Worm (Caenorhabditis elegans) whole organism, L1 larva: ENCODE measurements around the gene tag-342.
A peak's percentile ranks its signal among the peaks of the same experiment; 100 is the strongest.

Source experiments
- C04F5.9 ChIP-seq: sonication (generic microtip); optimal IDR thresholded peaks from 2 replicates; lab custom pipeline; 2016; ENCODE audit warnings: missing genetic modification characterization, missing compliant biosample characterization
- Y116A8C.19 ChIP-seq: sonication (generic microtip); optimal IDR thresholded peaks from 2 replicates; lab custom pipeline; 2016; ENCODE audit warnings: missing compliant biosample characterization, missing genetic modification characterization, borderline replicate concordance
- aha-1 ChIP-seq: fragments of 150-350 bp; optimal IDR thresholded peaks from 2 replicates; lab custom pipeline; 2014; ENCODE audit warnings: missing biosample characterization, missing genetic modification characterization
- alr-1 ChIP-seq: fragments of 200-800 bp; sonication (Bioruptor generic); optimal IDR thresholded peaks from 2 replicates; lab custom pipeline; 2018; ENCODE audit warnings: borderline replicate concordance, mild to moderate bottlenecking, missing genetic modification characterization, missing compliant biosample characterization
- aly-2 ChIP-seq: fragments of 150-350 bp; optimal IDR thresholded peaks from 2 replicates; lab custom pipeline; 2014; ENCODE audit warnings: missing biosample characterization, missing genetic modification characterization
- blmp-1 ChIP-seq: fragments of 150-350 bp; optimal IDR thresholded peaks from 2 replicates; lab custom pipeline; 2014; ENCODE audit warnings: missing biosample characterization, missing genetic modification characterization
- ceh-63 ChIP-seq: fragments of 200-800 bp; sonication (Bioruptor generic); optimal IDR thresholded peaks from 2 replicates; lab custom pipeline; 2018; ENCODE audit warnings: mild to moderate bottlenecking, missing genetic modification characterization, missing compliant biosample characterization
- ceh-90 ChIP-seq: sonication (generic microtip); optimal IDR thresholded peaks from 2 replicates; lab custom pipeline; 2016; ENCODE audit warnings: missing genetic modification characterization, missing compliant biosample characterization
- ces-1 ChIP-seq: fragments of 150-350 bp; optimal IDR thresholded peaks from 2 replicates; lab custom pipeline; 2014; ENCODE audit warnings: missing biosample characterization, missing genetic modification reagents, missing genetic modification characterization
- dsc-1 ChIP-seq: sonication (generic microtip); optimal IDR thresholded peaks from 2 replicates; lab custom pipeline; 2016; ENCODE audit warnings: mild to moderate bottlenecking, missing genetic modification characterization, missing compliant biosample characterization
- efl-1 ChIP-seq, 4 experiments: fragments of 150-350 bp; optimal IDR thresholded peaks in 3 of 4; peaks in 1 of 4; 1 replicate in 1 of 4; 2 replicates in 3 of 4; lab custom pipeline; 2014; ENCODE audit warnings: missing biosample characterization in 2 of 4, missing genetic modification characterization in 2 of 4, missing genetic modification reagents in 2 of 4
- efl-3 ChIP-seq: fragments of 200-800 bp; sonication (Bioruptor generic); optimal IDR thresholded peaks from 2 replicates; lab custom pipeline; 2018; ENCODE audit warnings: mild to moderate bottlenecking, missing genetic modification characterization, missing compliant biosample characterization
- egl-13 ChIP-seq: sonication (generic microtip); optimal IDR thresholded peaks from 2 replicates; lab custom pipeline; 2016; ENCODE audit warnings: missing genotype, missing genetic modification reagents, missing genetic modification characterization, missing compliant biosample characterization
- egl-27 ChIP-seq, 2 experiments: fragments of 150-350 bp in 1 of 2; sonication (generic microtip); optimal IDR thresholded peaks; 3 replicates each; lab custom pipeline; 2017 to 2018; ENCODE audit warnings: missing biosample characterization in 2 of 2, missing genetic modification characterization in 2 of 2, missing genetic modification reagents in 2 of 2
- ets-5 ChIP-seq: fragments of 200-800 bp; sonication (Bioruptor generic); IDR thresholded peaks from 2 replicates; pipeline ENCODE4 v1.3.6; 2022; ENCODE audit warnings: missing genetic modification characterization, missing compliant biosample characterization
- fkh-10 ChIP-seq: sonication (generic microtip); optimal IDR thresholded peaks from 2 replicates; lab custom pipeline; 2017; ENCODE audit warnings: missing biosample characterization, missing genetic modification reagents, missing genetic modification characterization
- fkh-4 ChIP-seq: sonication (generic microtip); optimal IDR thresholded peaks from 2 replicates; lab custom pipeline; 2016; ENCODE audit warnings: missing compliant biosample characterization, missing genetic modification characterization, borderline replicate concordance
- fos-1 ChIP-seq: fragments of 150-350 bp; optimal IDR thresholded peaks from 2 replicates; lab custom pipeline; 2014; ENCODE audit warnings: missing biosample characterization, missing genetic modification characterization
- hlh-4 ChIP-seq: sonication (generic microtip); optimal IDR thresholded peaks from 2 replicates; lab custom pipeline; 2016; ENCODE audit warnings: mild to moderate bottlenecking, missing genetic modification characterization, missing compliant biosample characterization
- irx-1 ChIP-seq: sonication (generic microtip); optimal IDR thresholded peaks from 2 replicates; lab custom pipeline; 2016; ENCODE audit warnings: missing genetic modification characterization, missing compliant biosample characterization
- jun-1 ChIP-seq: fragments of 150-350 bp; optimal IDR thresholded peaks from 2 replicates; lab custom pipeline; 2014; ENCODE audit warnings: missing biosample characterization, missing genetic modification reagents, missing genetic modification characterization
- lin-13 ChIP-seq: fragments of 150-350 bp; optimal IDR thresholded peaks from 2 replicates; lab custom pipeline; 2014; ENCODE audit warnings: missing biosample characterization, missing genetic modification reagents, missing genetic modification characterization
- lin-35 ChIP-seq, 2 experiments: fragments of 150-350 bp; optimal IDR thresholded peaks; 2 replicates each; lab custom pipeline; 2014; ENCODE audit warnings: missing biosample characterization in 2 of 2, missing genetic modification characterization in 2 of 2, missing genetic modification reagents in 2 of 2
- lir-3 ChIP-seq: sonication (generic microtip); optimal IDR thresholded peaks from 2 replicates; lab custom pipeline; 2016; ENCODE audit warnings: mild to moderate bottlenecking, missing genetic modification characterization, moderate library complexity, missing compliant biosample characterization; ENCODE audit not compliant: poor library complexity
- mdl-1 ChIP-seq, 2 experiments: fragments of 150-350 bp; optimal IDR thresholded peaks; 2 replicates each; lab custom pipeline; 2014 to 2017; ENCODE audit warnings: missing biosample characterization in 2 of 2, missing genetic modification characterization in 2 of 2, inconsistent platforms in 1 of 2
- mef-2 ChIP-seq: fragments of 150-350 bp; optimal IDR thresholded peaks from 2 replicates; lab custom pipeline; 2014; ENCODE audit warnings: missing biosample characterization, missing genetic modification characterization
- mep-1 ChIP-seq: fragments of 150-350 bp; optimal IDR thresholded peaks from 2 replicates; lab custom pipeline; 2014; ENCODE audit warnings: missing biosample characterization, missing genetic modification characterization
- nhr-12 ChIP-seq: sonication (generic microtip); optimal IDR thresholded peaks from 2 replicates; lab custom pipeline; 2017; ENCODE audit warnings: missing biosample characterization, missing genetic modification characterization
- nhr-19 ChIP-seq: fragments of 200-800 bp; sonication (Bioruptor generic); conservative IDR thresholded peaks from 2 replicates; pipeline ENCODE4 v1.3.6; 2022; ENCODE audit warnings: missing genetic modification characterization, missing compliant biosample characterization
- nhr-20 ChIP-seq: sonication (generic microtip); optimal IDR thresholded peaks from 2 replicates; lab custom pipeline; 2016; ENCODE audit warnings: mild to moderate bottlenecking, missing genetic modification characterization, missing compliant biosample characterization
- nhr-47 ChIP-seq: sonication (generic microtip); optimal IDR thresholded peaks from 2 replicates; lab custom pipeline; 2016; ENCODE audit warnings: mild to moderate bottlenecking, missing genetic modification characterization, moderate library complexity, missing compliant biosample characterization
- nhr-76 ChIP-seq: sonication (generic microtip); optimal IDR thresholded peaks from 2 replicates; lab custom pipeline; 2017; ENCODE audit warnings: missing biosample characterization, missing genetic modification characterization
- nhr-77 ChIP-seq: fragments of 150-350 bp; optimal IDR thresholded peaks from 2 replicates; lab custom pipeline; 2014; ENCODE audit warnings: missing biosample characterization, missing genetic modification characterization
- nhr-85 ChIP-seq: sonication (generic microtip); peaks from one replicate; lab custom pipeline; 2016; ENCODE audit warnings: missing genetic modification characterization, inconsistent platforms, missing compliant biosample characterization
- nhr-90 ChIP-seq: sonication (generic microtip); optimal IDR thresholded peaks from 2 replicates; lab custom pipeline; 2016; ENCODE audit warnings: mild to moderate bottlenecking, missing genetic modification characterization, missing compliant biosample characterization; ENCODE audit not compliant: poor library complexity
- pax-3 ChIP-seq: fragments of 200-800 bp; sonication (Bioruptor generic); optimal IDR thresholded peaks from 2 replicates; lab custom pipeline; 2018; ENCODE audit warnings: mild to moderate bottlenecking, missing genetic modification characterization, moderate library complexity, missing compliant biosample characterization
- rnt-1 ChIP-seq: sonication (generic microtip); optimal IDR thresholded peaks from 2 replicates; lab custom pipeline; 2016; ENCODE audit warnings: mild to moderate bottlenecking, missing genetic modification characterization, moderate library complexity, missing compliant biosample characterization
- snpc-4 ChIP-seq: fragments of 150-350 bp; optimal IDR thresholded peaks from 2 replicates; lab custom pipeline; 2014; ENCODE audit warnings: missing biosample characterization, missing genetic modification characterization
- sox-4 ChIP-seq: sonication (generic microtip); optimal IDR thresholded peaks from 2 replicates; lab custom pipeline; 2016; ENCODE audit warnings: missing genetic modification characterization, missing compliant biosample characterization
- sptf-1 ChIP-seq: fragments of 150-350 bp; optimal IDR thresholded peaks from 2 replicates; lab custom pipeline; 2014; ENCODE audit warnings: missing biosample characterization, missing genetic modification characterization
- sup-37 ChIP-seq: fragments of 200-800 bp; sonication (Bioruptor generic); optimal IDR thresholded peaks from 2 replicates; lab custom pipeline; 2018; ENCODE audit warnings: mild to moderate bottlenecking, missing genetic modification characterization, missing compliant biosample characterization
- swsn-7 ChIP-seq: sonication (generic microtip); optimal IDR thresholded peaks from 2 replicates; lab custom pipeline; 2016; ENCODE audit warnings: missing genetic modification characterization, missing compliant biosample characterization
- tbx-2 ChIP-seq: sonication (generic microtip); optimal IDR thresholded peaks from 2 replicates; lab custom pipeline; 2016; ENCODE audit warnings: missing genetic modification characterization, missing compliant biosample characterization
- unc-130 ChIP-seq: fragments of 150-350 bp; optimal IDR thresholded peaks from 2 replicates; lab custom pipeline; 2017; ENCODE audit warnings: missing biosample characterization, missing genetic modification characterization, inconsistent platforms
- unc-62 ChIP-seq: fragments of 150-350 bp; optimal IDR thresholded peaks from 2 replicates; lab custom pipeline; 2014; ENCODE audit warnings: missing biosample characterization, missing genetic modification reagents, missing genetic modification characterization
- unc-86 ChIP-seq: sonication (generic microtip); optimal IDR thresholded peaks from 2 replicates; lab custom pipeline; 2016; ENCODE audit warnings: missing genetic modification characterization, missing compliant biosample characterization
- vab-15 ChIP-seq: sonication (generic microtip); optimal IDR thresholded peaks from 2 replicates; lab custom pipeline; 2017; ENCODE audit warnings: missing genotype, mild to moderate bottlenecking, missing genetic modification characterization, missing compliant biosample characterization
- xbp-1 ChIP-seq: sonication (generic microtip); optimal IDR thresholded peaks from 2 replicates; lab custom pipeline; 2016; ENCODE audit warnings: missing genetic modification characterization, missing compliant biosample characterization
- zag-1 ChIP-seq: fragments of 150-350 bp; optimal IDR thresholded peaks from 2 replicates; lab custom pipeline; 2014; ENCODE audit warnings: missing biosample characterization, missing genetic modification characterization
- zip-4 ChIP-seq: fragments of 200-800 bp; sonication (Bioruptor generic); optimal IDR thresholded peaks from 2 replicates; lab custom pipeline; 2018; ENCODE audit warnings: mild to moderate bottlenecking, missing genetic modification characterization, moderate library complexity, missing compliant biosample characterization
- ztf-11 ChIP-seq, 2 experiments: sonication (generic microtip); optimal IDR thresholded peaks; 2 replicates each; lab custom pipeline; 2016 to 2017; ENCODE audit warnings: missing genetic modification characterization in 2 of 2, missing biosample characterization in 1 of 2, missing compliant biosample characterization in 1 of 2
- ztf-4 ChIP-seq: fragments of 150-350 bp; optimal IDR thresholded peaks from 2 replicates; lab custom pipeline; 2014; ENCODE audit warnings: missing biosample characterization, missing genetic modification characterization

The tag-342 gene

DNA sequence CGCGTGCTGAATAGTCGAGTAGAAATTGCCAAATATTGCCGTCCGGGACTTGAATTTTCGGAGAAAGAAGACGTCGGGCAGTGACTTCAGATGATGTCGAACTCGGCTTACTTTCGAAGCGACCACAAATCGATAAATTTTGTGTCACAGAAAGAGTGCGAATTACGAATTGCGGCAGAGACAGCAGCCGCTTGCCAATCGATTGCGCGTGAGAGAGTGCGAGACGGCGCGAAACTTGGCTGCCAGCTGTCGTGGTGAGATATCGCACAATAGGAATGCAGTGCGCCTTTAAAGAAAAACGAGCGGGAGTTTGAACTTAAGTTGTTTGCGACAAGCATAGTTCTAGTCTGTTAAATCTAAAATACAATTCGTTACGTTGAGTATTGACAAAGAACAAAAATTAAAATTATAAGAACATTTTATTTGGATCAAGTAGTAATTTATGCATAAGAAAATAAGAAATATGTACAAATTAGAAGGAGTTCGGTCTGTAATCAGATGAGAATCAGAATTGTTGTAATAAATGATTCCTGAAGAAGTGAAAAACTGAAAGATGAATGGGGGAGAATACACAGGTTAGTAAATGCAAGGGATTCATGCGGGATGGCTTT lies 24.4 kb upstream of the tag-342 start, which contains the start of gene pir-2 (continued):
- peak in 1 of 2 experiments; percentile 65 for TF ChIP-seq mdl-1 (tag; optimal IDR thresholded peaks at IDR 0.05; lab: Kevin White, UChicago)
- peak; percentile 88 for TF ChIP-seq tbx-2 (tag; lab: Kevin White, UChicago)
- peak; percentile 76 for TF ChIP-seq snpc-4 (tag; lab: Kevin White, UChicago)
- TF ChIP-seq egl-13 (tag; lab: Kevin White, UChicago), result peak; percentile 67
- TF ChIP-seq mef-2, result peak; percentile 30
- TF ChIP-seq ztf-11 (tag; optimal IDR thresholded peaks at IDR 0.05; lab: Kevin White, UChicago), result peak in 1 of 2 experiments; percentile 57
- no peak for TF ChIP-seq sptf-1
- peak; percentile 94 to 96 for TF ChIP-seq efl-1 (optimal IDR thresholded peaks at IDR 0.05; lab: Kevin White, UChicago)
- TF ChIP-seq efl-1 (GFP tag; optimal IDR thresholded peaks at IDR 0.05 in 1 of 2; lab: Kevin White, UChicago), result peak; percentile 94 to 99
- no peak for TF ChIP-seq Y116A8C.19
- no peak for TF ChIP-seq sox-4 (tag; lab: Kevin White, UChicago)
- no peak for TF ChIP-seq ceh-63 (GFP tag; lab: Kevin White, UChicago)
- TF ChIP-seq aha-1, result peak; percentile 47
- peak; percentile 84 for TF ChIP-seq jun-1 (tag; lab: Kevin White, UChicago)
- TF ChIP-seq fos-1, result peak; percentile 83
- TF ChIP-seq ces-1 (GFP tag; lab: Kevin White, UChicago), result no peak
- TF ChIP-seq unc-62 (GFP tag; lab: Kevin White, UChicago), result no peak
- TF ChIP-seq mep-1 (tag; lab: Kevin White, UChicago), result peak; percentile 89
- peak; percentile 70 for TF ChIP-seq nhr-90 (tag; lab: Kevin White, UChicago)
- TF ChIP-seq lin-13, result peak; percentile 77
- TF ChIP-seq lir-3, result peak; percentile 50
- TF ChIP-seq dsc-1 (tag; lab: Kevin White, UChicago), result peak; percentile 57
- no peak for TF ChIP-seq nhr-12
- peak; percentile 33 for TF ChIP-seq C04F5.9
- peak; percentile 97 for TF ChIP-seq lin-35 (GFP tag; optimal IDR thresholded peaks at IDR 0.05; lab: Kevin White, UChicago)
- no peak for TF ChIP-seq alr-1 (tag; lab: Kevin White, UChicago)
- TF ChIP-seq irx-1, result peak; percentile 56
- TF ChIP-seq nhr-19 (GFP tag; lab: Robert Waterston, UW), result peak; percentile 85
- no peak for TF ChIP-seq ets-5 (GFP tag; lab: Robert Waterston, UW)
- peak; percentile 85 for TF ChIP-seq ztf-4
- TF ChIP-seq fkh-4, result no peak
- peak; percentile 88 for TF ChIP-seq swsn-7
- TF ChIP-seq nhr-76, result no peak
- no peak for TF ChIP-seq hlh-4 (tag; lab: Kevin White, UChicago)
- TF ChIP-seq blmp-1 (tag; lab: Kevin White, UChicago), result peak; percentile 50
- TF ChIP-seq egl-27 (tag; optimal IDR thresholded peaks at IDR 0.05; lab: Kevin White, UChicago), result no peak
- peak; percentile 91 for TF ChIP-seq rnt-1 (tag; lab: Kevin White, UChicago)
- TF ChIP-seq nhr-77 (tag; lab: Kevin White, UChicago), result peak; percentile 75
- peak; percentile 82 for TF ChIP-seq nhr-20 (tag; lab: Kevin White, UChicago)
- TF ChIP-seq ceh-90 (tag; lab: Kevin White, UChicago), result no peak
- TF ChIP-seq zip-4 (GFP tag; lab: Kevin White, UChicago), result peak; percentile 48
- peak; percentile 85 for TF ChIP-seq nhr-85
- no peak for TF ChIP-seq pax-3
- TF ChIP-seq sup-37 (GFP tag; lab: Kevin White, UChicago), result peak; percentile 21
- TF ChIP-seq zag-1 (tag; lab: Kevin White, UChicago), result no peak
- no peak for TF ChIP-seq efl-3 (GFP tag; lab: Kevin White, UChicago)
- no peak for TF ChIP-seq aly-2 (tag; lab: Kevin White, UChicago)
- peak; percentile 85 for TF ChIP-seq unc-86 (tag; lab: Kevin White, UChicago)
- TF ChIP-seq unc-130 (tag; lab: Kevin White, UChicago), result peak; percentile 68
- peak; percentile 88 for TF ChIP-seq nhr-47 (tag; lab: Kevin White, UChicago)
- peak; percentile 79 for TF ChIP-seq xbp-1
- TF ChIP-seq vab-15 (tag; lab: Kevin White, UChicago), result no peak
- TF ChIP-seq fkh-10 (GFP tag; lab: Kevin White, UChicago), result peak; percentile 65
